Fruit fly (Drosophila melanogaster) whole organism, wandering third instar larva: Measurements from ENCODE around the gene CG13003.

ENCODE experiments used
- br ChIP-seq: fragments of 200-800 bp; sonication (Bioruptor generic); optimal IDR thresholded peaks from 2 replicates; lab custom pipeline; 2016; ENCODE audit warnings: missing biosample characterization, missing genetic modification characterization
- h ChIP-seq: fragments of 200-800 bp; sonication (Bioruptor generic); optimal IDR thresholded peaks from 3 replicates; lab custom pipeline; 2016; ENCODE audit warnings: missing biosample characterization, mild to moderate bottlenecking, missing genetic modification characterization

DNA sequence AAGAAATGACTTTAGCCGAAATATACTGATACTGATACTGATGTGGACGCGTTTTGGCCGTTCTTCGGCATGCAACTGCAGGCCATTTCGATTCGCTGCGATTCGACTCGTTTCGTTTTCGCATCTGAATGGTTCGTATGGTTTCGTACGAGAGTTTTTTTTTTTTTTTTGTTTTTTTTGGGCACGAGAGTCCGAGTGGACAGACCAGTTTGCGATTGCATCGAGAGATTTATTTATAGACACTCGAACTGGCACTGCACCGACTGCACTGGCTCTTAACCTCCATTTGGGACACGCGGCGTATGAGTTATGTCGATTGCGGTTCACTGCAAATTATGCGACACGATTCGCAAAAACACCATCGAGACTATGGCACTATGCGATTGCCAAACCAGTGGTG is 29.7 kb upstream of the CG13003 start:
- TF ChIP-seq br: no peak
- TF ChIP-seq h (GFP tag; lab: Kevin White, UChicago): no peak
